Fruit fly (Drosophila melanogaster): Measurements from ENCODE around the gene Coq3.

dm6 chr2L:21163311-21163842, 5.0 kb upstream of the Coq3 start, which contains the start of gene Noc2:
- peak; percentile 67 for TF ChIP-seq CG31627 (GFP tag; optimal IDR thresholded peaks at IDR 0.05)
- peak; percentile 11 for TF ChIP-seq CG6792 (GFP tag; optimal IDR thresholded peaks at IDR 0.05)
- peak; percentile 25 for TF ChIP-seq CG8632 (GFP tag; optimal IDR thresholded peaks at IDR 0.05)
- TF ChIP-seq CG10669 (GFP tag; optimal IDR thresholded peaks at IDR 0.05) = peak; percentile 46
- TF ChIP-seq dac (GFP tag; optimal IDR thresholded peaks at IDR 0.05) = no peak
- TF ChIP-seq eg (GFP tag; IDR thresholded peaks at IDR 0.05) = peak; percentile 71
- no peak for TF ChIP-seq ss (GFP tag; optimal IDR thresholded peaks at IDR 0.05)
- TF ChIP-seq acj6 (GFP tag; optimal IDR thresholded peaks at IDR 0.05) = peak; percentile 59
- TF ChIP-seq Ets21C (GFP tag; optimal IDR thresholded peaks at IDR 0.05) = no peak
- no peak for TF ChIP-seq spab (GFP tag; optimal IDR thresholded peaks at IDR 0.05)
- peak; percentile 10 for TF ChIP-seq Blimp-1 (GFP tag; optimal IDR thresholded peaks at IDR 0.05)
- peak; percentile 48 for TF ChIP-seq CG6808 (GFP tag; optimal IDR thresholded peaks at IDR 0.05)
- TF ChIP-seq Hr39 (GFP tag; optimal IDR thresholded peaks at IDR 0.05) = peak; percentile 65

Measured in whole organism, prepupa.